Worm (Caenorhabditis elegans): ENCODE data around the gene sumv-2.

Gene sumv-2

ce11 chrV:4575458-4575857 is 41.9 kb upstream of the sumv-2 start:
- TF ChIP-seq egl-44 (GFP tag; IDR thresholded peaks at IDR 0.05) (no peak), nhr-27 (tag; optimal IDR thresholded peaks at IDR 0.05) (no peak), F22D6.2 (tag; optimal IDR thresholded peaks at IDR 0.05) (no peak), B0035.1 (tag; optimal IDR thresholded peaks at IDR 0.05) (no peak), ztf-3 (GFP tag; optimal IDR thresholded peaks at IDR 0.05) (no peak), ceh-79 (tag; optimal IDR thresholded peaks at IDR 0.05) (no peak), lsy-27 (tag; optimal IDR thresholded peaks at IDR 0.05; ENCODE audit: borderline replicate concordance, insufficient read depth) (no peak), ztf-22 (GFP tag; optimal IDR thresholded peaks at IDR 0.05) (no peak), chd-7 (tag; optimal IDR thresholded peaks at IDR 0.05) (no peak), lsl-1 (GFP tag; optimal IDR thresholded peaks at IDR 0.05) (no peak), nfya-2 (GFP tag; IDR thresholded peaks at IDR 0.05) (no peak), nfyb-1 (GFP tag; IDR thresholded peaks at IDR 0.05) (no peak), nhr-179 (tag; optimal IDR thresholded peaks at IDR 0.05) (no peak)

- TF ChIP-seq Y53F4B.3 (GFP tag; IDR thresholded peaks at IDR 0.05) (no peak), hlh-26 (GFP tag; conservative IDR thresholded peaks at IDR 0.05) (no peak), ztf-3 (GFP tag; optimal IDR thresholded peaks at IDR 0.05) (no peak), F39B2.1 (GFP tag; IDR thresholded peaks at IDR 0.05) (no peak), cebp-1 (GFP tag; IDR thresholded peaks at IDR 0.05) (no peak), cebp-1 (tag; optimal IDR thresholded peaks at IDR 0.05) (no peak), ZK185.1 (tag; optimal IDR thresholded peaks at IDR 0.05; ENCODE audit: poor library complexity, severe bottlenecking) (no peak), madf-3 (GFP tag; IDR thresholded peaks at IDR 0.05) (no peak), Y53G8AR.9 (GFP tag; conservative IDR thresholded peaks at IDR 0.05) (no peak), F55B11.4 (tag; optimal IDR thresholded peaks at IDR 0.05; ENCODE audit: borderline replicate concordance, insufficient read depth) (no peak), mxl-1 (tag; optimal IDR thresholded peaks at IDR 0.05) (no peak), nfya-2 (GFP tag; IDR thresholded peaks at IDR 0.05) (no peak), snpc-1.1 (tag; optimal IDR thresholded peaks at IDR 0.05; ENCODE audit: insufficient read depth) (no peak)
Measured at ce11 chrV:4580594-4580993, 36.8 kb upstream of the sumv-2 start.

ce11 chrV:4585009-4585408 is 32.4 kb upstream of the sumv-2 start, which contains the start of gene Y61A9LA.1:
Y61A9LA.1 (plus strand) TSS chrV:4585309.
- TF ChIP-seq bed-2 (GFP tag; IDR thresholded peaks at IDR 0.05): no peak
- TF ChIP-seq F22D6.2 (tag; optimal IDR thresholded peaks at IDR 0.05): no peak
- TF ChIP-seq fkh-3 (tag; optimal IDR thresholded peaks at IDR 0.05): no peak
- TF ChIP-seq attf-3 (GFP tag; conservative IDR thresholded peaks at IDR 0.05): no peak
- no peak for TF ChIP-seq T07F8.4 (tag; optimal IDR thresholded peaks at IDR 0.05)
- no peak for TF ChIP-seq madf-8 (GFP tag; conservative IDR thresholded peaks at IDR 0.05)
- no peak for TF ChIP-seq pha-4 (tag; optimal IDR thresholded peaks at IDR 0.05)
- no peak for TF ChIP-seq tbx-9 (tag; optimal IDR thresholded peaks at IDR 0.05; ENCODE audit: borderline replicate concordance)
- TF ChIP-seq egl-44 (GFP tag; IDR thresholded peaks at IDR 0.05): no peak
- no peak for TF ChIP-seq nhr-179 (tag; optimal IDR thresholded peaks at IDR 0.05)
- no peak for TF ChIP-seq hsf-1 (GFP tag; IDR thresholded peaks at IDR 0.05)
- no peak for TF ChIP-seq snpc-1.3 (tag; optimal IDR thresholded peaks at IDR 0.05; ENCODE audit: insufficient read depth)
- TF ChIP-seq ztf-28 (GFP tag; IDR thresholded peaks at IDR 0.05): no peak
- TF ChIP-seq lir-1 (GFP tag; conservative IDR thresholded peaks at IDR 0.05): no peak
- no peak for TF ChIP-seq madf-3 (GFP tag; IDR thresholded peaks at IDR 0.05)
- no peak for TF ChIP-seq zfh-2 (GFP tag; conservative IDR thresholded peaks at IDR 0.05)
- no peak for TF ChIP-seq B0336.3 (GFP tag; IDR thresholded peaks at IDR 0.05)
- no peak for TF ChIP-seq snpc-1.1 (tag; optimal IDR thresholded peaks at IDR 0.05; ENCODE audit: insufficient read depth)

Measured in whole organism, young adult.